Fruit fly (Drosophila melanogaster) Kc167 (cell line): ENCODE data around the gene karr.

Source experiments
- Myc ChIP-seq: fragments of >200 bp; optimal IDR thresholded peaks from 2 replicates; lab custom pipeline; 2017; ENCODE audit warnings: missing external identifiers
- Sin3A ChIP-seq: fragments of >200 bp; optimal IDR thresholded peaks from 2 replicates; lab custom pipeline; 2018; ENCODE audit warnings: missing external identifiers
- h ChIP-seq: fragments of >200 bp; optimal IDR thresholded peaks from 3 replicates; lab custom pipeline; 2018; ENCODE audit warnings: missing external identifiers
- insv ChIP-seq: fragments of >200 bp; optimal IDR thresholded peaks from 3 replicates; lab custom pipeline; 2018; ENCODE audit warnings: missing external identifiers
- psq ChIP-seq: fragments of >200 bp; optimal IDR thresholded peaks from 2 replicates; lab custom pipeline; 2017; ENCODE audit warnings: missing external identifiers

DNA sequence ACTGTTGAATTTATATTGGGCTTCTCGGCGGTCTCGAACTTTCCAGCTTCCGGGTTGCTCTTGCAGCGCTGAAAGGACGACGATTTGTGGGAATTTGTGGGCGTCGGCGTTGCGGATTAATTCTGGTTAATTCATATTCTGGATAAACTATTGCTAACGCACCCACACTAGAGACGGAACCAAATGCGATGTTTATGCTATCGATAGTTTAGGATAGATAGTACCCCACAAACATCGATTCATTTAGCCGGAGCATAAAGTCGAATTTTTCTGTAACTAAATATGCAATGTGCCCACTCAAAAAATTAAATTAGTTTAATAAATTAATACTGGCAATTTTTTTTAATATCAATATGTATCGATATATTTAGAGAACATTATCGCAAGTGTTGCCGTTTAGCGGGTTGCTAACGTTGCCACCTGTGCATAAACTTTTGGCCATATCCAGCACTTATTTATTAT, 49.3 kb upstream of the karr start, which contains the start of gene Rab35:
- no peak for TF ChIP-seq h (lab: Kevin White, UChicago)
- no peak for TF ChIP-seq Myc (lab: Kevin White, UChicago)
- no peak for TF ChIP-seq psq (lab: Kevin White, UChicago)
- no peak for TF ChIP-seq insv (lab: Kevin White, UChicago)
- no peak for TF ChIP-seq Sin3A (lab: Kevin White, UChicago)
